Fruit fly (Drosophila melanogaster) whole organism, pupa: ENCODE measurements around the gene Shawn.

Experiments
- CG13204 ChIP-seq: fragments of 200-800 bp; sonication (Bioruptor generic); optimal IDR thresholded peaks from 2 replicates; lab custom pipeline; 2018; ENCODE audit warnings: missing biosample characterization, mild to moderate bottlenecking, missing genetic modification characterization, moderate library complexity
- CG15710 ChIP-seq: fragments of 200-800 bp; sonication (Bioruptor generic); optimal IDR thresholded peaks from 2 replicates; lab custom pipeline; 2018; ENCODE audit warnings: missing biosample characterization, mild to moderate bottlenecking, missing genetic modification characterization, moderate library complexity
- CG17806 ChIP-seq: fragments of 200-800 bp; sonication (Bioruptor generic); optimal IDR thresholded peaks from 2 replicates; lab custom pipeline; 2018; ENCODE audit warnings: missing biosample characterization, mild to moderate bottlenecking, missing genetic modification characterization, moderate library complexity
- CG32121 ChIP-seq: fragments of 200-800 bp; sonication (Bioruptor generic); IDR thresholded peaks from 2 replicates; pipeline ENCODE4 v1.3.6; 2022; ENCODE audit warnings: missing biosample characterization, missing genetic modification characterization
- CG34367 ChIP-seq: fragments of 200-800 bp; sonication (Bioruptor generic); optimal IDR thresholded peaks from 2 replicates; lab custom pipeline; 2018; ENCODE audit warnings: missing biosample characterization, mild to moderate bottlenecking, missing genetic modification characterization
- CG8301 ChIP-seq: fragments of 200-800 bp; sonication (Bioruptor generic); optimal IDR thresholded peaks from 2 replicates; lab custom pipeline; 2018; ENCODE audit warnings: missing biosample characterization, mild to moderate bottlenecking, missing genetic modification characterization
- CG9948 ChIP-seq: fragments of 200-800 bp; sonication (Bioruptor generic); optimal IDR thresholded peaks from 2 replicates; lab custom pipeline; 2018; ENCODE audit warnings: missing biosample characterization, mild to moderate bottlenecking, missing genetic modification characterization, moderate library complexity
- EcR ChIP-seq: fragments of 200-800 bp; sonication (Bioruptor generic); optimal IDR thresholded peaks from 3 replicates; lab custom pipeline; 2019; ENCODE audit warnings: missing biosample characterization, missing genetic modification characterization, mild to moderate bottlenecking, moderate library complexity, missing genetic modification reagents
- Ets98B ChIP-seq: fragments of 200-800 bp; sonication (Bioruptor generic); IDR thresholded peaks from 2 replicates; pipeline ENCODE4 v1.3.6; 2022; ENCODE audit warnings: missing biosample characterization, missing genetic modification characterization
- Pif1A ChIP-seq: fragments of 200-800 bp; sonication (Bioruptor generic); optimal IDR thresholded peaks from 3 replicates; lab custom pipeline; 2016; ENCODE audit warnings: missing biosample characterization, missing genetic modification characterization
- Pif1B ChIP-seq: fragments of 200-800 bp; sonication (Bioruptor generic); optimal IDR thresholded peaks from 3 replicates; lab custom pipeline; 2016; ENCODE audit warnings: missing biosample characterization, missing genetic modification characterization
- Snoo ChIP-seq: fragments of 200-800 bp; sonication (Bioruptor generic); optimal IDR thresholded peaks from 3 replicates; lab custom pipeline; 2017; ENCODE audit warnings: missing biosample characterization, mild to moderate bottlenecking, missing genetic modification characterization, inconsistent platforms

DNA sequence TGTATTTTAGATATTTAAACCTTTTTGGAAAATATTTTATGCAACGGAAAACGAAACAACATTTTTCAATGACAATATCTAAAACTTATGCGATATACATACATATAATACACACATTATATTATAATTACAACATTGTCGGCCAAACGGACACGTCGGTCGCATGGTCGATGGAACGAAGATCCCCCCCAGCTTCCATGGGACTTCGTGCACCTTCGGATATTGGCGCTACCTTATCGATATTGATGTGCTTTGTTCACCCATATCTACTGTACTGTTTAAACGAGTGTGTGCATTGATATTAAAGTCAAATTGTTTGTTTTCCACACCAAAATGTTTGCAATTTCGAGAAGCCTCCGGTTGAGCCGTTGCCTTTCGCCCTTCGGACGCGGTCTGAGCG, 14.1 kb downstream of the Shawn start, which contains the start of gene CG14212:
- no peak for TF ChIP-seq CG9948 (tag; lab: Kevin White, UChicago)
- no peak for TF ChIP-seq CG13204
- no peak for TF ChIP-seq Pif1A (GFP tag; lab: Kevin White, UChicago)
- no peak for TF ChIP-seq Pif1B (GFP tag; lab: Kevin White, UChicago)
- no peak for TF ChIP-seq CG32121 (GFP tag; lab: Robert Waterston, UW)
- TF ChIP-seq CG8301 (tag; lab: Kevin White, UChicago): no peak
- TF ChIP-seq CG34367 (tag; lab: Kevin White, UChicago): no peak
- no peak for TF ChIP-seq CG17806 (tag; lab: Kevin White, UChicago)
- TF ChIP-seq Snoo: no peak
- no peak for TF ChIP-seq EcR
- TF ChIP-seq Ets98B (GFP tag; lab: Robert Waterston, UW): no peak
- TF ChIP-seq CG15710 (tag; lab: Kevin White, UChicago): no peak
